Worm (Caenorhabditis elegans) whole organism, L2 larva: ENCODE results near the gene F19B2.5.

Experiments
- C34F6.9 ChIP-seq: fragments of 150-350 bp; optimal IDR thresholded peaks from 2 replicates; lab custom pipeline; 2014; ENCODE audit warnings: missing biosample characterization, missing genetic modification characterization
- Y55F3AM.14 ChIP-seq: fragments of 200-800 bp; sonication (Bioruptor generic); optimal IDR thresholded peaks from 2 replicates; lab custom pipeline; 2018; ENCODE audit warnings: mild to moderate bottlenecking, missing genetic modification characterization, missing compliant biosample characterization
- ZK546.5 ChIP-seq: sonication (generic microtip); optimal IDR thresholded peaks from 2 replicates; lab custom pipeline; 2017; ENCODE audit warnings: missing biosample characterization, missing genetic modification characterization
- alr-1 ChIP-seq: fragments of 150-350 bp; optimal IDR thresholded peaks from 2 replicates; lab custom pipeline; 2014; ENCODE audit warnings: missing biosample characterization, missing genetic modification characterization
- ama-1 ChIP-seq: fragments of 150-350 bp; optimal IDR thresholded peaks from 2 replicates; lab custom pipeline; 2018; ENCODE audit warnings: inconsistent platforms
- blmp-1 ChIP-seq: sonication (generic microtip); optimal IDR thresholded peaks from 2 replicates; lab custom pipeline; 2017; ENCODE audit warnings: missing genetic modification characterization, mild to moderate bottlenecking, missing compliant biosample characterization, antibody characterized with exemption, moderate library complexity; ENCODE audit not compliant: insufficient read depth
- ceh-82 ChIP-seq: fragments of 150-350 bp; optimal IDR thresholded peaks from 2 replicates; lab custom pipeline; 2014; ENCODE audit warnings: missing biosample characterization, missing genetic modification characterization
- crh-2 ChIP-seq: sonication (generic microtip); optimal IDR thresholded peaks from 2 replicates; lab custom pipeline; 2017; ENCODE audit warnings: missing biosample characterization, missing genetic modification characterization
- dmd-4 ChIP-seq: sonication (generic microtip); optimal IDR thresholded peaks from 2 replicates; lab custom pipeline; 2017; ENCODE audit warnings: missing biosample characterization, missing genetic modification characterization
- elt-1 ChIP-seq: fragments of 150-350 bp; optimal IDR thresholded peaks from 2 replicates; lab custom pipeline; 2014; ENCODE audit warnings: missing biosample characterization, missing genetic modification characterization
- fos-1 ChIP-seq: fragments of 150-350 bp; optimal IDR thresholded peaks from 2 replicates; lab custom pipeline; 2014; ENCODE audit warnings: missing biosample characterization, missing genetic modification characterization
- gmeb-1 ChIP-seq: fragments of 150-350 bp; optimal IDR thresholded peaks from 2 replicates; lab custom pipeline; 2014; ENCODE audit warnings: missing biosample characterization, missing genetic modification characterization
- lin-11 ChIP-seq: fragments of 150-350 bp; sonication (generic microtip); optimal IDR thresholded peaks from 2 replicates; lab custom pipeline; 2014; ENCODE audit warnings: missing biosample characterization, missing genetic modification characterization, inconsistent platforms, mixed read lengths
- lin-39 ChIP-seq: fragments of 150-350 bp; optimal IDR thresholded peaks from 2 replicates; lab custom pipeline; 2014; ENCODE audit warnings: missing biosample characterization, missing genetic modification reagents, missing genetic modification characterization
- lsy-2 ChIP-seq, 2 experiments: fragments of 150-350 bp in 1 of 2; sonication (generic microtip) in 1 of 2; optimal IDR thresholded peaks; 2 replicates each; lab custom pipeline; 2014 to 2017; ENCODE audit warnings: missing biosample characterization in 2 of 2, missing genetic modification characterization in 2 of 2
- mab-5 ChIP-seq: fragments of 150-350 bp; optimal IDR thresholded peaks from 2 replicates; lab custom pipeline; 2014; ENCODE audit warnings: missing biosample characterization, missing genetic modification characterization
- mbf-1 ChIP-seq: sonication (generic microtip); optimal IDR thresholded peaks from 2 replicates; lab custom pipeline; 2017; ENCODE audit warnings: missing biosample characterization, missing genetic modification characterization
- mdl-1 ChIP-seq, 2 experiments: fragments of 150-350 bp in 1 of 2; sonication (generic microtip) in 1 of 2; optimal IDR thresholded peaks; 2 replicates each; lab custom pipeline; 2017; ENCODE audit warnings: missing biosample characterization in 2 of 2, missing genetic modification characterization in 2 of 2
- nhr-11 ChIP-seq: fragments of 150-350 bp; optimal IDR thresholded peaks from 2 replicates; lab custom pipeline; 2014; ENCODE audit warnings: missing biosample characterization, missing genetic modification characterization
- nhr-129 ChIP-seq: fragments of 150-350 bp; optimal IDR thresholded peaks from 2 replicates; lab custom pipeline; 2014; ENCODE audit warnings: missing biosample characterization, missing genetic modification characterization
- nhr-21 ChIP-seq: fragments of 150-350 bp; optimal IDR thresholded peaks from 2 replicates; lab custom pipeline; 2014; ENCODE audit warnings: missing biosample characterization, missing genetic modification characterization
- nhr-237 ChIP-seq: fragments of 150-350 bp; optimal IDR thresholded peaks from 2 replicates; lab custom pipeline; 2014; ENCODE audit warnings: missing biosample characterization, missing genetic modification characterization
- nhr-6 ChIP-seq: fragments of 150-350 bp; optimal IDR thresholded peaks from 2 replicates; lab custom pipeline; 2014; ENCODE audit warnings: missing biosample characterization, missing genetic modification characterization
- nhr-77 ChIP-seq: fragments of 150-350 bp; optimal IDR thresholded peaks from 2 replicates; lab custom pipeline; 2014; ENCODE audit warnings: missing biosample characterization, missing genetic modification characterization
- peb-1 ChIP-seq: fragments of 150-350 bp; optimal IDR thresholded peaks from 2 replicates; lab custom pipeline; 2014; ENCODE audit warnings: missing biosample characterization, missing genetic modification characterization
- sem-4 ChIP-seq: fragments of 150-350 bp; optimal IDR thresholded peaks from 2 replicates; lab custom pipeline; 2014; ENCODE audit warnings: missing biosample characterization, missing genetic modification reagents, missing genetic modification characterization
- skn-1 ChIP-seq: sonication (generic microtip); optimal IDR thresholded peaks from 2 replicates; lab custom pipeline; 2017; ENCODE audit warnings: missing biosample characterization, missing genetic modification characterization
- sma-3 ChIP-seq: sonication (generic microtip); optimal IDR thresholded peaks from 2 replicates; lab custom pipeline; 2016; ENCODE audit warnings: missing genetic modification reagents, missing genetic modification characterization, missing compliant biosample characterization
- snpc-4 ChIP-seq: fragments of 150-350 bp; optimal IDR thresholded peaks from 2 replicates; lab custom pipeline; 2014; ENCODE audit warnings: missing biosample characterization, missing genetic modification characterization
- unc-55 ChIP-seq: fragments of 150-350 bp; sonication (generic microtip); optimal IDR thresholded peaks from 3 replicates; lab custom pipeline; 2014; ENCODE audit warnings: missing biosample characterization, missing genetic modification reagents, missing genetic modification characterization
- unc-62 ChIP-seq: fragments of 150-350 bp; optimal IDR thresholded peaks from 2 replicates; lab custom pipeline; 2014; ENCODE audit warnings: missing biosample characterization, missing genetic modification reagents, missing genetic modification characterization

The F19B2.5 gene

ce11 chrV:20199658-20200057, 35.7 kb upstream of the F19B2.5 start:
- no peak for TF ChIP-seq Y55F3AM.14 (GFP tag; lab: Kevin White, UChicago)
- TF ChIP-seq crh-2 (tag; lab: Kevin White, UChicago) = no peak
- TF ChIP-seq peb-1 (tag; lab: Kevin White, UChicago) = no peak
- no peak for TF ChIP-seq nhr-6 (tag; lab: Kevin White, UChicago)
- no peak for TF ChIP-seq dmd-4 (tag; lab: Kevin White, UChicago)
- TF ChIP-seq alr-1 (tag; lab: Kevin White, UChicago) = no peak
- TF ChIP-seq lin-39 (tag; lab: Kevin White, UChicago) = no peak
- no peak for TF ChIP-seq mdl-1 (tag; optimal IDR thresholded peaks at IDR 0.05; lab: Kevin White, UChicago)
- TF ChIP-seq snpc-4 (tag; lab: Kevin White, UChicago) = no peak
- TF ChIP-seq ama-1 (lab: Kevin White, UChicago) = no peak
- no peak for TF ChIP-seq ceh-82 (tag; lab: Kevin White, UChicago)
- no peak for TF ChIP-seq nhr-237 (tag; lab: Kevin White, UChicago)
- TF ChIP-seq, all 48 proteins: peak for 0

ce11 chrV:20198954-20199353, 35.0 kb upstream of the F19B2.5 start, which contains the start of gene fog-2:
fog-2 (plus strand) TSS chrV:20199254.
- TF ChIP-seq crh-2 (tag; lab: Kevin White, UChicago) = no peak
- TF ChIP-seq sem-4 (tag; lab: Kevin White, UChicago) = no peak
- no peak for TF ChIP-seq nhr-77 (tag; lab: Kevin White, UChicago)
- TF ChIP-seq nhr-6 (tag; lab: Kevin White, UChicago) = no peak
- TF ChIP-seq dmd-4 (tag; lab: Kevin White, UChicago) = no peak
- TF ChIP-seq unc-55 (GFP tag; lab: Kevin White, UChicago) = no peak
- no peak for TF ChIP-seq sma-3 (GFP tag; lab: Kevin White, UChicago)
- TF ChIP-seq lsy-2 (tag; optimal IDR thresholded peaks at IDR 0.05; lab: Kevin White, UChicago) = no peak
- no peak for TF ChIP-seq unc-62 (GFP tag; lab: Kevin White, UChicago)
- no peak for TF ChIP-seq blmp-1 (tag; lab: Kevin White, UChicago)
- TF ChIP-seq nhr-21 = no peak
- TF ChIP-seq mab-5 = no peak

DNA sequence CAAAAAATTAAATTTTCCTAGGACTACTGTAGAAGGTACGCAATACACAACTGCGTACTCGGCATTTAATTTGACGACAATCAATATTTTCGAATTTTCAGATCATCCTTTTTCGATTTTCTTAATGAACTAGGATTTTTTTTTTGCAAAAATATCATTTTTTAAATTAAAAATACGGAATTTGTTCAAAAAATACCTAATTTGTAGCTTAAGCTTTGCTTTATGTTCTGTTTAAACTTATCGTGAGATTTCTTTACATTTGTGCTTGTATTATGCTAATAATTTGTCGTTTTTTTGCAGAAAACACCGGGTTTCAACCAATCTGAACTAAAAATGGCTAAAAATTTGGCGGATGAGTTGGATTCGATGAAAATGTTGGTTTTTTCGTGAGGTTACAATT, 32.7 kb upstream of the F19B2.5 start, which contains the start of gene ftr-1:
TSS of gene ftr-1 (plus strand) at position 301 of the 400 bp plus-strand sequence.
- no peak for TF ChIP-seq sma-3 (GFP tag; lab: Kevin White, UChicago)
- TF ChIP-seq, all 48 proteins: peak for 0

ce11 chrV:20195451-20196036, 31.6 kb upstream of the F19B2.5 start, which contains the start of the genes srh-217 and Y113G7B.28:
srh-217 (minus strand) TSS chrV:20195551.
Y113G7B.28 (plus strand) TSS chrV:20195986.
- TF ChIP-seq crh-2 (tag; lab: Kevin White, UChicago) = no peak
- TF ChIP-seq nhr-129 (tag; lab: Kevin White, UChicago) = no peak
- TF ChIP-seq ZK546.5 (tag; lab: Kevin White, UChicago) = no peak
- TF ChIP-seq elt-1 (tag; lab: Kevin White, UChicago) = no peak
- TF ChIP-seq snpc-4 (tag; lab: Kevin White, UChicago) = no peak
- no peak for TF ChIP-seq nhr-11 (tag; lab: Kevin White, UChicago)
- TF ChIP-seq lin-11 (tag; lab: Kevin White, UChicago) = no peak
- no peak for TF ChIP-seq nhr-6 (tag; lab: Kevin White, UChicago)
- no peak for TF ChIP-seq blmp-1 (tag; lab: Kevin White, UChicago)
- no peak for TF ChIP-seq mdl-1 (tag; optimal IDR thresholded peaks at IDR 0.05; lab: Kevin White, UChicago)
- TF ChIP-seq fos-1 (tag; lab: Kevin White, UChicago) = no peak
- TF ChIP-seq gmeb-1 (tag; lab: Kevin White, UChicago) = no peak
- TF ChIP-seq, all 48 proteins: peak for 0

DNA sequence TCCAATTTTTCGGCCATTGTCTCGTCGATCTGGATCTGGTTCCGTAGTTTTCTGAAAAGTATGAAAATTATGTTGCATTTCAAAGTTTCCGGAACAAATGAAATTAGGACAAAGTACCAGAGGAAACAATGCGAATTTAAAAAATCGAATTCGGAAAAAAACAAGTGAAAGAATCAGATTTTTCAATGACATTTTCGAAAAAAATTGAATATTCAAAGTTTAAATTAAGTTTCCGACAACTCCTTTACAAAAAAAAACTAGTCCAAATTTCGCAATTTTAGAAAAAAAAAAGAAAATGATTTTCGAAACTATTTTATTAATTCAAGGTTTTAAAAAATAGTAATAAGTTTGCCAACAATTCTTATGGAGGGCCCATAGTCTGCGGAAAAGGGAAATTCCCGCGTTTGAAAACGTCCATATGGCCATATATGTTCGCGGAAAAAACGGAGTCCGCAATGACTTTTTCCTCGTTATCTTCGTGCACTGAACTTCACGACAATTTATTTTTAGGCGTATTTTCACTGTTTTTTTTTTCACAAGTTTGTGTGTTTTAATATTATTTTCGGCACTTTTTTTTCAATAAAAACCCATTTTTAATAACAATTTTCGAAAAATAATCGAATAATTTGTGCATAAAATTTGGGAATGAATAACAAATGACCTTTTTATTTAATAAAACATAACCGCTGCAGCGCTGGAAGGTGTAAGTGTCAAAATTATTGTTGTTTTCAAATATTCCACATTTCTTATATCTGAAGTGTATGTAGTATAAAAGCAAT, 28.3 kb upstream of the F19B2.5 start, which contains the start of the genes fbxa-115 and Y113G7B.27:
TSS of gene fbxa-115 (minus strand) at position 51 of the 779 bp plus-strand sequence.
TSS of gene Y113G7B.27 (plus strand) at position 729 of the 779 bp plus-strand sequence.
- no peak for TF ChIP-seq mbf-1
- TF ChIP-seq unc-55 (GFP tag; lab: Kevin White, UChicago) = no peak
- TF ChIP-seq skn-1 (tag; lab: Kevin White, UChicago) = peak; percentile 78
- no peak for TF ChIP-seq C34F6.9
